Worm (Caenorhabditis elegans): ENCODE measurements around the gene hst-3.2.

Gene hst-3.2

ce11 chrX:2943611-2944010 is 19.8 kb upstream of the hst-3.2 start:
- TF ChIP-seq dao-5 (tag; optimal IDR thresholded peaks at IDR 0.05) (no peak), W03F9.2 (tag; optimal IDR thresholded peaks at IDR 0.05) (no peak), him-1 (tag; optimal IDR thresholded peaks at IDR 0.05) (no peak)

ce11 chrX:2942327-2942726 is 18.5 kb upstream of the hst-3.2 start:
- TF ChIP-seq him-1 (tag; optimal IDR thresholded peaks at IDR 0.05) (no peak), W03F9.2 (tag; optimal IDR thresholded peaks at IDR 0.05) (no peak), dao-5 (tag; optimal IDR thresholded peaks at IDR 0.05) (no peak)

ce11 chrX:2940572-2940971 is 16.8 kb upstream of the hst-3.2 start, which contains the start of gene pfk-1.1:
Gene pfk-1.1 (plus strand): TSS chrX:2940872.
- no peak for TF ChIP-seq W03F9.2 (tag; optimal IDR thresholded peaks at IDR 0.05)
- TF ChIP-seq dao-5 (tag; optimal IDR thresholded peaks at IDR 0.05) = no peak
- no peak for TF ChIP-seq him-1 (tag; optimal IDR thresholded peaks at IDR 0.05)

- TF ChIP-seq him-1 (tag; optimal IDR thresholded peaks at IDR 0.05) (no peak), dao-5 (tag; optimal IDR thresholded peaks at IDR 0.05) (no peak), W03F9.2 (tag; optimal IDR thresholded peaks at IDR 0.05) (no peak)
Measured at ce11 chrX:2939526-2939925, 15.7 kb upstream of the hst-3.2 start.

ce11 chrX:2939085-2939484 is 15.3 kb upstream of the hst-3.2 start:
- TF ChIP-seq dao-5 (tag; optimal IDR thresholded peaks at IDR 0.05) (no peak), W03F9.2 (tag; optimal IDR thresholded peaks at IDR 0.05) (no peak), him-1 (tag; optimal IDR thresholded peaks at IDR 0.05) (no peak)

- TF ChIP-seq him-1 (tag; optimal IDR thresholded peaks at IDR 0.05) (no peak), W03F9.2 (tag; optimal IDR thresholded peaks at IDR 0.05) (no peak)
Measured at ce11 chrX:2933061-2933460, 9.3 kb upstream of the hst-3.2 start, which contains the start of gene fard-1. Gene fard-1 (plus strand): TSS chrX:2933361.

- TF ChIP-seq W03F9.2 (tag; optimal IDR thresholded peaks at IDR 0.05) = no peak
- TF ChIP-seq dao-5 (tag; optimal IDR thresholded peaks at IDR 0.05) = no peak
- TF ChIP-seq him-1 (tag; optimal IDR thresholded peaks at IDR 0.05) = no peak
Measured at ce11 chrX:2931852-2932251, 8.1 kb upstream of the hst-3.2 start.

ce11 chrX:2928089-2928488 is 4.3 kb upstream of the hst-3.2 start:
- TF ChIP-seq him-1 (tag; optimal IDR thresholded peaks at IDR 0.05) = no peak
- TF ChIP-seq dao-5 (tag; optimal IDR thresholded peaks at IDR 0.05) = no peak
- no peak for TF ChIP-seq W03F9.2 (tag; optimal IDR thresholded peaks at IDR 0.05)

ce11 chrX:2927576-2927975 is 3.8 kb upstream of the hst-3.2 start:
- TF ChIP-seq dao-5 (tag; optimal IDR thresholded peaks at IDR 0.05) (no peak), W03F9.2 (tag; optimal IDR thresholded peaks at IDR 0.05) (no peak), him-1 (tag; optimal IDR thresholded peaks at IDR 0.05) (no peak)

ce11 chrX:2925950-2926349 is 2.2 kb upstream of the hst-3.2 start:
- TF ChIP-seq dao-5 (tag; optimal IDR thresholded peaks at IDR 0.05) (no peak), W03F9.2 (tag; optimal IDR thresholded peaks at IDR 0.05) (no peak), him-1 (tag; optimal IDR thresholded peaks at IDR 0.05) (no peak)

- TF ChIP-seq dao-5 (tag; optimal IDR thresholded peaks at IDR 0.05) (no peak), W03F9.2 (tag; optimal IDR thresholded peaks at IDR 0.05) (no peak), him-1 (tag; optimal IDR thresholded peaks at IDR 0.05) (no peak)
Measured at ce11 chrX:2924438-2924837, 650 bp upstream of the hst-3.2 start.

- no peak for TF ChIP-seq W03F9.2 (tag; optimal IDR thresholded peaks at IDR 0.05)
- TF ChIP-seq him-1 (tag; optimal IDR thresholded peaks at IDR 0.05) = no peak
- TF ChIP-seq dao-5 (tag; optimal IDR thresholded peaks at IDR 0.05) = no peak
Measured at ce11 chrX:2922602-2923203, 1.1 kb downstream of the hst-3.2 start.

- no peak for TF ChIP-seq dao-5 (tag; optimal IDR thresholded peaks at IDR 0.05)
- no peak for TF ChIP-seq W03F9.2 (tag; optimal IDR thresholded peaks at IDR 0.05)
- TF ChIP-seq him-1 (tag; optimal IDR thresholded peaks at IDR 0.05) = no peak
Measured at ce11 chrX:2921737-2922136, 2.1 kb downstream of the hst-3.2 start.

- no peak for TF ChIP-seq dao-5 (tag; optimal IDR thresholded peaks at IDR 0.05)
- TF ChIP-seq him-1 (tag; optimal IDR thresholded peaks at IDR 0.05) = no peak
- TF ChIP-seq W03F9.2 (tag; optimal IDR thresholded peaks at IDR 0.05) = no peak
Measured at ce11 chrX:2920456-2920855, 3.3 kb downstream of the hst-3.2 start.

- TF ChIP-seq dao-5 (tag; optimal IDR thresholded peaks at IDR 0.05) = no peak
- TF ChIP-seq W03F9.2 (tag; optimal IDR thresholded peaks at IDR 0.05) = no peak
- no peak for TF ChIP-seq him-1 (tag; optimal IDR thresholded peaks at IDR 0.05)
Measured at ce11 chrX:2919488-2919887, 4.3 kb downstream of the hst-3.2 start.
